Fruit fly (Drosophila melanogaster): Measurements from ENCODE around the gene CG4461.

DNA sequence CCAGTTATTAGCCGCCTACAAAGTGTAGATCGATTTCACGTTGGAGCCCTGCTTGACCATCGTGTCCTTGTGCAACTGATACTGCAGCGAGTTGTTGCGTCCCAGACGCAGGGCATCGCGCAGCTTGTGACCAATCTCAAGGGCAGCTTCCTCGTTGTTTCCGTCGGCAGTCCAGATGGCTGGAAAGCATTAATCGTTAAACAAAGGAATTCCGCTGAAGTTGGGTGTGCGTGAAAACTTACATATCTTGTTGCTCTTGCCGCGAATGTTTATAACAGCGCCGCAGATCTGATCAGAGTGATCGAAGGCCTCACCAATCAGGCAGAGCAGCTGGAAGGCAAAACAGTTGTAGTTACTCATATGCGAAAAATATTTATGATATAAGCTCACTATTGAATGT, 24.6 kb downstream of the CG4461 start:
- no peak for TF ChIP-seq psq (optimal IDR thresholded peaks at IDR 0.05)
- TF ChIP-seq Dll (optimal IDR thresholded peaks at IDR 0.05): no peak
- TF ChIP-seq usp (GFP tag; optimal IDR thresholded peaks at IDR 0.05): no peak
- no peak for TF ChIP-seq EcR (GFP tag; optimal IDR thresholded peaks at IDR 0.05)

All from whole organism.